Fruit fly (Drosophila melanogaster) whole organism, adult: ENCODE data around the gene HP1D3csd.

Source experiments
- CG11617 ChIP-seq: fragments of 200-800 bp; sonication (Bioruptor generic); optimal IDR thresholded peaks from 2 replicates; lab custom pipeline; 2017; ENCODE audit warnings: mild to moderate bottlenecking, missing biosample characterization, missing genetic modification reagents, missing genetic modification characterization
- CG12768 ChIP-seq: fragments of 200-800 bp; sonication (Bioruptor generic); optimal IDR thresholded peaks from 2 replicates; lab custom pipeline; 2017; ENCODE audit warnings: missing biosample characterization, missing genetic modification characterization, mild to moderate bottlenecking, moderate library complexity, missing genetic modification reagents
- CG14711 ChIP-seq: fragments of 200-800 bp; sonication (Bioruptor generic); optimal IDR thresholded peaks from 2 replicates; lab custom pipeline; 2018; ENCODE audit warnings: missing biosample characterization, mild to moderate bottlenecking, missing genetic modification characterization, moderate library complexity
- CG1620 ChIP-seq: fragments of 200-800 bp; sonication (Bioruptor generic); optimal IDR thresholded peaks from 2 replicates; lab custom pipeline; 2016; ENCODE audit warnings: missing biosample characterization, missing genetic modification characterization
- CG7101 ChIP-seq: fragments of 200-800 bp; sonication (Bioruptor generic); optimal IDR thresholded peaks from 2 replicates; lab custom pipeline; 2018; ENCODE audit warnings: missing biosample characterization, mild to moderate bottlenecking, missing genetic modification characterization, moderate library complexity
- Clk ChIP-seq: fragments of 200-800 bp; sonication (Bioruptor generic); optimal IDR thresholded peaks from 2 replicates; lab custom pipeline; 2017; ENCODE audit warnings: missing biosample characterization, missing genetic modification characterization
- Crg-1 ChIP-seq: fragments of 200-800 bp; sonication (Bioruptor generic); optimal IDR thresholded peaks from 2 replicates; lab custom pipeline; 2016; ENCODE audit warnings: missing biosample characterization, missing genetic modification characterization
- kay ChIP-seq: fragments of 200-800 bp; sonication (Bioruptor generic); peaks from one replicate; lab custom pipeline; 2016; ENCODE audit warnings: missing biosample characterization, missing genetic modification characterization, borderline replicate concordance
- ovo ChIP-seq: fragments of 200-800 bp; sonication (Bioruptor generic); optimal IDR thresholded peaks from 2 replicates; lab custom pipeline; 2016; ENCODE audit warnings: missing biosample characterization, missing genetic modification characterization
- tj ChIP-seq: fragments of 200-800 bp; sonication (Bioruptor generic); optimal IDR thresholded peaks from 3 replicates; lab custom pipeline; 2017; ENCODE audit warnings: missing biosample characterization, mild to moderate bottlenecking, missing genetic modification characterization, moderate library complexity
- toe ChIP-seq: fragments of 200-800 bp; sonication (Bioruptor generic); optimal IDR thresholded peaks from 2 replicates; lab custom pipeline; 2016; ENCODE audit warnings: missing biosample characterization, missing genetic modification characterization

- TF ChIP-seq CG11617 (GFP tag; lab: Kevin White, UChicago) (no peak), kay (GFP tag; lab: Kevin White, UChicago) (no peak), CG1620 (no peak), CG14711 (tag; lab: Kevin White, UChicago) (no peak), tj (no peak), CG7101 (tag; lab: Kevin White, UChicago) (no peak), Clk (GFP tag; lab: Kevin White, UChicago) (no peak), ovo (GFP tag; lab: Kevin White, UChicago) (no peak), CG12768 (GFP tag; lab: Kevin White, UChicago) (no peak), toe (GFP tag; lab: Kevin White, UChicago) (no peak), Crg-1 (no peak)
Observed at dm6 chrX:19183121-19183520, 6.9 kb upstream of the HP1D3csd start, which contains the start of gene CG33253.
